Fruit fly (Drosophila melanogaster) whole organism, embryonic: ENCODE data around the gene CG17349.
A peak's percentile ranks its signal among the peaks of the same experiment; 100 is the strongest.

ENCODE experiments used
- CG10543 ChIP-seq: fragments of 200-800 bp; sonication (Bioruptor generic); optimal IDR thresholded peaks from 3 replicates; lab custom pipeline; 2017; ENCODE audit warnings: missing biosample characterization, mild to moderate bottlenecking, missing genetic modification characterization, moderate library complexity
- CG10565 ChIP-seq: fragments of 200-800 bp; sonication (Bioruptor generic); optimal IDR thresholded peaks from 3 replicates; lab custom pipeline; 2016; ENCODE audit warnings: missing biosample characterization, mild to moderate bottlenecking, missing genetic modification characterization
- CG11504 ChIP-seq: fragments of 200-800 bp; sonication (Bioruptor generic); optimal IDR thresholded peaks from 3 replicates; lab custom pipeline; 2019; ENCODE audit warnings: missing biosample characterization, mild to moderate bottlenecking, missing genetic modification characterization, moderate library complexity
- CG12219 ChIP-seq: fragments of 200-800 bp; sonication (Bioruptor generic); optimal IDR thresholded peaks from 3 replicates; lab custom pipeline; 2018; ENCODE audit warnings: missing biosample characterization, mild to moderate bottlenecking, missing genetic modification characterization
- CG12391 ChIP-seq: fragments of 200-800 bp; sonication (Bioruptor generic); optimal IDR thresholded peaks from 3 replicates; lab custom pipeline; 2018; ENCODE audit warnings: missing biosample characterization, mild to moderate bottlenecking, missing genetic modification characterization, moderate library complexity
- CG12769 ChIP-seq: fragments of 200-800 bp; sonication (Bioruptor generic); optimal IDR thresholded peaks from 2 replicates; lab custom pipeline; 2019; ENCODE audit warnings: missing biosample characterization, mild to moderate bottlenecking, missing genetic modification characterization, moderate library complexity
- CG14667 ChIP-seq: fragments of 200-800 bp; sonication (Bioruptor generic); IDR thresholded peaks from 2 replicates; pipeline ENCODE4 v1.3.6; 2022; ENCODE audit warnings: missing biosample characterization, missing genetic modification characterization
- CG16815 ChIP-seq: fragments of 200-800 bp; sonication (Bioruptor generic); optimal IDR thresholded peaks from 3 replicates; lab custom pipeline; 2017; ENCODE audit warnings: missing biosample characterization, mild to moderate bottlenecking, missing genetic modification characterization
- CG17829 ChIP-seq: fragments of 200-800 bp; optimal IDR thresholded peaks from 2 replicates; lab custom pipeline; 2019; ENCODE audit warnings: missing biosample characterization, mild to moderate bottlenecking, missing genetic modification characterization, moderate library complexity
- CG1792 ChIP-seq: fragments of 200-800 bp; sonication (Bioruptor generic); optimal IDR thresholded peaks from 2 replicates; lab custom pipeline; 2016; ENCODE audit warnings: missing biosample characterization, missing genetic modification characterization
- CG1832 ChIP-seq: fragments of 200-800 bp; sonication (Bioruptor generic); optimal IDR thresholded peaks from 2 replicates; lab custom pipeline; 2017; ENCODE audit warnings: missing biosample characterization, mild to moderate bottlenecking, missing genetic modification characterization, inconsistent platforms
- CG31365 ChIP-seq: fragments of 200-800 bp; sonication (Bioruptor generic); optimal IDR thresholded peaks from 2 replicates; lab custom pipeline; 2018; ENCODE audit warnings: missing biosample characterization, mild to moderate bottlenecking, missing genetic modification characterization
- CG6791 ChIP-seq: fragments of 200-800 bp; sonication (Bioruptor generic); IDR thresholded peaks from 3 replicates; pipeline ENCODE4 v1.3.6; 2022; ENCODE audit warnings: missing biosample characterization, missing genetic modification characterization; ENCODE audit not compliant: partially characterized antibody
- D19A ChIP-seq: fragments of 200-800 bp; optimal IDR thresholded peaks from 3 replicates; lab custom pipeline; 2019; ENCODE audit warnings: missing biosample characterization, mild to moderate bottlenecking, missing genetic modification characterization, moderate library complexity
- Dek ChIP-seq: fragments of 200-800 bp; sonication (Bioruptor generic); optimal IDR thresholded peaks from 3 replicates; lab custom pipeline; 2019; ENCODE audit warnings: missing biosample characterization, mild to moderate bottlenecking, missing genetic modification characterization, moderate library complexity
- Ets65A ChIP-seq: fragments of 200-800 bp; sonication (Bioruptor generic); peaks from one replicate; lab custom pipeline; 2016; ENCODE audit warnings: missing biosample characterization, missing genetic modification characterization
- HLH4C ChIP-seq: fragments of 200-800 bp; sonication (Bioruptor generic); IDR thresholded peaks from 3 replicates; pipeline ENCODE4 v1.3.6; 2022; ENCODE audit warnings: missing biosample characterization, missing genetic modification characterization; ENCODE audit not compliant: partially characterized antibody
- HLHmδ ChIP-seq: fragments of 200-800 bp; sonication (Bioruptor generic); optimal IDR thresholded peaks from 2 replicates; lab custom pipeline; 2018; ENCODE audit warnings: missing biosample characterization, mild to moderate bottlenecking, missing genetic modification characterization, moderate library complexity
- Hr78 ChIP-seq, 2 experiments: fragments of 200-800 bp in 1 of 2; fragments of >200 bp in 1 of 2; sonication (Bioruptor generic) in 1 of 2; optimal IDR thresholded peaks; 2 replicates each; lab custom pipeline; 2017 to 2019; ENCODE audit warnings: missing biosample characterization in 2 of 2, missing genetic modification characterization in 2 of 2, mild to moderate bottlenecking in 1 of 2, moderate library complexity in 1 of 2
- MTF-1 ChIP-seq: fragments of 200-800 bp; sonication (Bioruptor generic); optimal IDR thresholded peaks from 2 replicates; lab custom pipeline; 2018; ENCODE audit warnings: missing biosample characterization, mild to moderate bottlenecking, missing genetic modification characterization, borderline replicate concordance
- Med ChIP-seq: fragments of 200-800 bp; sonication (Bioruptor generic); peaks from one replicate; lab custom pipeline; 2016; ENCODE audit warnings: missing biosample characterization, missing genetic modification characterization, mild to moderate bottlenecking, inconsistent platforms, moderate library complexity
- NfI ChIP-seq: fragments of 200-800 bp; sonication (Bioruptor generic); optimal IDR thresholded peaks from 3 replicates; lab custom pipeline; 2018; ENCODE audit warnings: missing biosample characterization, mild to moderate bottlenecking, missing genetic modification characterization, moderate library complexity
- Optix ChIP-seq: fragments of 200-800 bp; sonication (Bioruptor generic); IDR thresholded peaks from 3 replicates; pipeline ENCODE4 v1.3.6; 2022; ENCODE audit warnings: missing biosample characterization, missing genetic modification characterization
- Rfx ChIP-seq: fragments of 200-800 bp; sonication (Bioruptor generic); IDR thresholded peaks from 2 replicates; pipeline ENCODE4 v1.3.6; 2022; ENCODE audit warnings: missing biosample characterization, missing genetic modification characterization
- chinmo ChIP-seq: fragments of 200-800 bp; sonication (Bioruptor generic); IDR thresholded peaks from 4 replicates; pipeline ENCODE4 v1.3.6; 2022; ENCODE audit warnings: missing biosample characterization, missing genetic modification characterization; ENCODE audit not compliant: partially characterized antibody
- ci ChIP-seq: fragments of 200-800 bp; sonication (Bioruptor generic); IDR thresholded peaks from 3 replicates; pipeline ENCODE4 v1.3.6; 2022; ENCODE audit warnings: missing biosample characterization, missing genetic modification characterization
- cwo ChIP-seq: fragments of 200-800 bp; sonication (Bioruptor generic); optimal IDR thresholded peaks from 3 replicates; lab custom pipeline; 2017; ENCODE audit warnings: missing biosample characterization, missing genetic modification characterization, mild to moderate bottlenecking, moderate library complexity, missing genetic modification reagents
- dysf ChIP-seq: fragments of 200-800 bp; sonication (Bioruptor generic); IDR thresholded peaks from 3 replicates; pipeline ENCODE4 v1.3.6; 2022; ENCODE audit warnings: missing biosample characterization, missing genetic modification characterization
- ftz-f1 ChIP-seq: fragments of 200-800 bp; sonication (Bioruptor generic); optimal IDR thresholded peaks from 2 replicates; lab custom pipeline; 2016; ENCODE audit warnings: missing biosample characterization, missing genetic modification characterization
- fu2 ChIP-seq: fragments of 200-800 bp; sonication (Bioruptor generic); optimal IDR thresholded peaks from 2 replicates; lab custom pipeline; 2016; ENCODE audit warnings: missing biosample characterization, missing genetic modification characterization
- hb ChIP-seq: fragments of 200-800 bp; sonication (Bioruptor generic); IDR thresholded peaks from 3 replicates; pipeline ENCODE4 v1.3.6; 2022; ENCODE audit warnings: missing biosample characterization, missing genetic modification characterization; ENCODE audit not compliant: partially characterized antibody
- hkb ChIP-seq, 2 experiments: fragments of 200-800 bp in 1 of 2; fragments of >200 bp in 1 of 2; sonication (Bioruptor generic) in 1 of 2; IDR thresholded peaks in 1 of 2; optimal IDR thresholded peaks in 1 of 2; 2 replicates each; pipeline versions ENCODE4 v1.3.6 to Lab custom; 2017 to 2022; ENCODE audit warnings: missing biosample characterization in 1 of 2, missing genetic modification characterization in 1 of 2
- phol ChIP-seq: fragments of 200-800 bp; sonication (Bioruptor generic); optimal IDR thresholded peaks from 3 replicates; lab custom pipeline; 2018; ENCODE audit warnings: missing biosample characterization, mild to moderate bottlenecking, missing genetic modification characterization, moderate library complexity
- sr ChIP-seq: fragments of 200-800 bp; sonication (Bioruptor generic); IDR thresholded peaks from 3 replicates; pipeline ENCODE4 v1.3.6; 2022; ENCODE audit warnings: missing biosample characterization, missing genetic modification characterization
- trem ChIP-seq: fragments of 200-800 bp; optimal IDR thresholded peaks from 3 replicates; lab custom pipeline; 2019; ENCODE audit warnings: missing biosample characterization, mild to moderate bottlenecking, missing genetic modification characterization, moderate library complexity

CG17349 gene

DNA sequence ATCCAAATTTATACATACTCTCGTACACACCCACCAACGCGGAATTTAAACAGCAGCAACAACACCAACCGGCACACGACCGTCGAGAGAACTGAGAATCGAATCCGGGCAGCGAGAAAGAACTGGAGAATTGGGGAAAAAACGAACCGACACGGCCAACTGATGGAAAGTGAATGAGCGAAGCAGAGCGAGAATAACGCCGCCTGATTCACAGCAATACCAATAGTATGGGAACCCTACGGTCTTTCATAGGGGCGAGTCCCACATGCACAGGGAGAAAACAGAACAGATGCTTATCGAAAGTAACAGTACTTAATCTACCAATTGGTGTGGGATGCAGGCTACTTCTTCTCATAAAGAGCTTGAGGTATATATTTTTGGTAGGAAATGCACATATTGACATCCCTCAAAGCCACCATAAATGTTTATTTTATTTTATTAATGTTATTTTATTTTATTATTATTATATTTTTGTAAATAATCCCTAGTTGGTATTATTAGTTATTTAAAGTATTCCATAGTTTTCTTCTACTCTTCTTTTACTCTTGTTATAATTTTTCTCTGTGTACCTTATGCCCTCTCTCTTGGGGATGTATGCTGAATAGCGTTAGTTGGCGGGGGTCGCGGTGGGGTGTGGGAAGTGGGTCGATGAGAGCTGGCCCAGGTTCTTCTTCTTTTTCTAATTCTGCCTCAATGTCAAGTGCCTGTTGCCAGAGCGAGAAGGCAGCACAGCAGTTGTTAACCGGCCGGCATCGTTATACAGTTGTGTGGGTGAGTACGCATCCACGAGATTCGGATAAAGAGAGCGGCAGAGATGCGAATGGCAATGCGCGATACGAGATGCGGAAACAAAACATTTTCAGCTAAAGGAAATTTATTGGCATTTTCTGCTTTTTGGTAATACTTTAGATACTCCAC, 28.3 kb downstream of the CG17349 start, which contains the start of gene CG17544 (continued):
- TF ChIP-seq Dek (peak; percentile 79), dysf (peak; percentile 72), Optix (peak; percentile 45; the same call in 1 of the 3 replicates), Med (GFP tag; lab: Kevin White, UChicago) (peak; percentile 82), hkb (optimal IDR thresholded peaks at IDR 0.05; lab: Kevin White, UChicago) (no peak), hkb (GFP tag; IDR thresholded peaks at IDR 0.05; lab: Robert Waterston, UW) (no peak; the same call in none of the 2 replicates), CG12391 (tag; lab: Kevin White, UChicago) (peak; percentile 80), CG1792 (GFP tag; lab: Kevin White, UChicago) (no peak)
- TF ChIP-seq, all 482 proteins: peak for 310

DNA sequence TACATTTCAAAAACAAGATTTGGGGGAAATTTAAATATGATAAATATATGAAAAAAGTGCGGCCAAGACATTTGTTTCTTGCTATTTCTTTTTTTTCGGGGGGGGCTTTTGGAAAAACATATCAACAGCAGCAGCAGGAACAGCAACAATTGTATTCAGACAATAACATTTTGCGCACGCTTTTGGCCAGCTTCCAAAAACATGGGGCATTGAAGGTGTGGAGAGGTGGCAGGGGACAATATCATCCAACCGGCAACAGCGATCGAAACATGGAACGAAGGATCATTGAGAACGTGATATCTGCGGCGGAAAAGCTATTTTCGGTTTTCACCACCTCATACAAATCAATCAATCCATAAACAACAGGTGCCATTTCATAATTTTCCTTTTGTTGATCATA, 31.7 kb downstream of the CG17349 start:
- TF ChIP-seq fu2 (GFP tag; lab: Kevin White, UChicago) (no peak), D19A (no peak), CG12769 (peak; percentile 59), HLH4C (GFP tag; lab: Robert Waterston, UW) (no peak), MTF-1 (peak; percentile 39), NfI (GFP tag; lab: Kevin White, UChicago) (peak; percentile 22), cwo (peak; percentile 68), phol (no peak), CG17829 (tag; lab: Kevin White, UChicago) (no peak), CG10543 (GFP tag; lab: Kevin White, UChicago) (peak; percentile 24), CG6791 (GFP tag; lab: Robert Waterston, UW) (0 out of 3 replicates have a peak, but pooled peaks have one; percentile 22)
- TF ChIP-seq, all 482 proteins: peak for 6

dm6 chr2L:19402667-19403066, 32.4 kb downstream of the CG17349 start:
- TF ChIP-seq ci (GFP tag; lab: Robert Waterston, UW) (0 out of 3 replicates have a peak, but pooled peaks have one; percentile 13), CG12219 (GFP tag; lab: Kevin White, UChicago) (no peak), CG12769 (peak; percentile 7), Rfx (0 out of 2 replicates have a peak, but pooled peaks have one; percentile 5), HLHmδ (GFP tag; lab: Kevin White, UChicago) (no peak), CG1832 (GFP tag; lab: Kevin White, UChicago) (no peak), chinmo (GFP tag; lab: Robert Waterston, UW) (0 out of 4 replicates have a peak, but pooled peaks have one; percentile 29), sr (GFP tag; lab: Robert Waterston, UW) (peak; percentile 55; the same call in 1 of the 3 replicates), CG16815 (GFP tag; lab: Kevin White, UChicago) (no peak), Hr78 (GFP tag; optimal IDR thresholded peaks at IDR 0.05; lab: Kevin White, UChicago) (peak in 1 of 2 experiments; percentile 54), ftz-f1 (GFP tag; lab: Kevin White, UChicago) (peak; percentile 78)
- TF ChIP-seq, all 482 proteins: peak for 7

DNA sequence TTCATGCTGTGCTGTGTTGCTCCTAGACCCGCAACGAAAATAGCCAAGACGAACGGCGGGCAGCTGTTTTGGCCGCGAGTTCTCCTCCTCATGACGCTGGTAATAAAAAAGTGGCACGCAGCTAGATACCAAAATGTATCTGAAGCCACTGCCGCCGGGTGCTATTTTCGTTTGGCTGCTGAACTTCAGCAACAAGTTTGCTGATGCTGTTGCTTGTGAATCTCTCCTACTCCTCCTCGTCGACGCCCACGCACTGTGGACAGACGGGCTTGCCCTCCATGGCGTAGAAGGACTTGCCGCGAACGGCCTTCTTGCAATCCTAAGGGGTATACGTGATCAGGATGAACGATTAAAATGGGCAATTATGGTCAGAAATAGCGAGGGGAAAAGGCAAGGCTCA, 33.2 kb downstream of the CG17349 start:
- TF ChIP-seq CG10565 (GFP tag; lab: Kevin White, UChicago) (no peak), sr (GFP tag; lab: Robert Waterston, UW) (peak; percentile 74; the same call in 2 of the 3 replicates), trem (no peak), Ets65A (GFP tag; lab: Kevin White, UChicago) (peak; percentile 23), hb (GFP tag; lab: Robert Waterston, UW) (0 out of 3 replicates have a peak, but pooled peaks have one; percentile 32), CG31365 (tag; lab: Kevin White, UChicago) (no peak), CG12769 (peak; percentile 12), CG14667 (GFP tag; lab: Robert Waterston, UW) (no peak), CG11504 (peak; percentile 52)
